Worm (Caenorhabditis elegans) whole organism, midembryonic: Measurements from ENCODE around the gene chil-25.

Source experiments
- cog-1 ChIP-seq: sonication (generic microtip); optimal IDR thresholded peaks from 2 replicates; lab custom pipeline; 2016; ENCODE audit warnings: missing genetic modification characterization, missing compliant biosample characterization
- flt-1 ChIP-seq: fragments of 200-800 bp; sonication (Bioruptor generic); IDR thresholded peaks from 2 replicates; pipeline ENCODE4 v1.3.6; 2022; ENCODE audit warnings: missing genetic modification characterization, missing compliant biosample characterization
- ref-1 ChIP-seq: fragments of 200-800 bp; sonication (Bioruptor generic); conservative IDR thresholded peaks from 2 replicates; pipeline ENCODE4 v1.3.6; 2022; ENCODE audit warnings: missing genetic modification reagents, missing genetic modification characterization, missing compliant biosample characterization

ce11 chrII:9445368-9445767, 28.9 kb downstream of the chil-25 start, which contains the start of gene R09D1.13:
- TF ChIP-seq cog-1 (tag; lab: Kevin White, UChicago) = no peak
- TF ChIP-seq flt-1 = no peak
- no peak for TF ChIP-seq ref-1
